Worm (Caenorhabditis elegans): ENCODE results near the gene F55A11.11.
"Not testable (repeated sequence)": the region's sequence is repeated elsewhere in the genome, so short reads cannot be mapped to it uniquely, and the experiment has no call there.

DNA sequence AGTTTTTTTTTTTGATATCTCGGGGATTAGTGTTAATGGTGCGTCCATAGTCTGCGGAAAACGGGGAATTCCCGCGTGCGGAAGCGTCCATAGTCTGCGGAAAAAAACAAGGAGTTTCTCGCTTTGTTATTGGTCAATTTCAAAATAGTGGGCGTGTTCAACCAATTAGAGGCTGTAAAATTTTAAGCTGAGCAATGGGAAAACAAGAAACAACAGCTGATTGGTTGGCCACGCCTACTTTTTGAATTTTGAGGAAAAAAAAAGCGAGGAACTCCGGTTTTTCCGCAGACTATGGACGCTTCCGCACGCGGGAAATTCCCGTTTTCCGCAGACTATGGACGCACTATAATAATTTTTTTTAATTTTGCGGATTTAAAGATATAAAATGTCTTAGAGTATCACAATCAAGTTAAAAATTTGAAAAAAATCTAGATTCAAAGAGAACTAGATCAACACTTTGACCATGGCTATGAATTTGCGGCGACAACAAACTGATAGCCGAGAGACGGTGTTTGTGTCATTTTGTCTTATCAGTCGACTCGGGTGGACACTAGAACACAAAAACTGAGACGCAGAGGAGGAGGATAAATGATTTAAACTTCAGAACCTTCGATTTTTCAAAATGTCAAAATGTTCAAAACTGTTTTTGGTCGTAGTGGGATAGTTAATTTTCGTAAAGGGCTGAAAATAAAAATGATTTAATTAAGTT is 40.3 kb downstream of the F55A11.11 start:
- not testable (repeated sequence) for TF ChIP-seq ztf-4, nhr-76 (tag; optimal IDR thresholded peaks at IDR 0.05)

Data from whole organism, L3 larva.